Fruit fly (Drosophila melanogaster) whole organism, prepupa: Measurements from ENCODE around the gene x16.

Experiments used
- CG10631 ChIP-seq: fragments of 200-800 bp; sonication (Bioruptor generic); optimal IDR thresholded peaks from 2 replicates; lab custom pipeline; 2016; ENCODE audit warnings: missing biosample characterization, missing genetic modification characterization
- CG11294 ChIP-seq: fragments of 200-800 bp; sonication (Bioruptor generic); IDR thresholded peaks from 2 replicates; pipeline ENCODE4 v1.3.6; 2022; ENCODE audit warnings: missing biosample characterization, missing genetic modification characterization
- CG11762 ChIP-seq: fragments of 200-800 bp; sonication (Bioruptor generic); optimal IDR thresholded peaks from 3 replicates; lab custom pipeline; 2016; ENCODE audit warnings: missing biosample characterization, missing genetic modification characterization; ENCODE audit not compliant: insufficient read depth
- CG15336 ChIP-seq: fragments of 200-800 bp; sonication (Bioruptor generic); IDR thresholded peaks from 2 replicates; pipeline ENCODE4 v1.3.6; 2022; ENCODE audit warnings: missing biosample characterization, missing genetic modification characterization
- CG1621 ChIP-seq: fragments of 200-800 bp; sonication (Bioruptor generic); optimal IDR thresholded peaks from 3 replicates; lab custom pipeline; 2018; ENCODE audit warnings: missing biosample characterization, mild to moderate bottlenecking, missing genetic modification characterization
- CG16779 ChIP-seq: fragments of 200-800 bp; sonication (Bioruptor generic); optimal IDR thresholded peaks from 3 replicates; lab custom pipeline; 2017; ENCODE audit warnings: missing biosample characterization, mild to moderate bottlenecking, missing genetic modification characterization
- CG3032 ChIP-seq: fragments of 200-800 bp; optimal IDR thresholded peaks from 2 replicates; lab custom pipeline; 2019; ENCODE audit warnings: missing biosample characterization, mild to moderate bottlenecking, missing genetic modification characterization, moderate library complexity
- CG31627 ChIP-seq: fragments of 200-800 bp; sonication (Bioruptor generic); optimal IDR thresholded peaks from 3 replicates; lab custom pipeline; 2016; ENCODE audit warnings: missing biosample characterization, missing genetic modification characterization
- CG32006 ChIP-seq: fragments of 200-800 bp; sonication (Bioruptor generic); optimal IDR thresholded peaks from 3 replicates; lab custom pipeline; 2017; ENCODE audit warnings: missing biosample characterization, mild to moderate bottlenecking, missing genetic modification characterization
- CG34406 ChIP-seq: fragments of 200-800 bp; sonication (Bioruptor generic); optimal IDR thresholded peaks from 3 replicates; lab custom pipeline; 2016; ENCODE audit warnings: missing biosample characterization, missing genetic modification characterization
- CG3919 ChIP-seq: fragments of 200-800 bp; sonication (Bioruptor generic); optimal IDR thresholded peaks from 3 replicates; lab custom pipeline; 2016; ENCODE audit warnings: missing biosample characterization, missing genetic modification characterization
- CG4318 ChIP-seq: fragments of 200-800 bp; sonication (Bioruptor generic); optimal IDR thresholded peaks from 3 replicates; lab custom pipeline; 2017; ENCODE audit warnings: missing biosample characterization, mild to moderate bottlenecking, missing genetic modification characterization
- CG6163 ChIP-seq: fragments of 200-800 bp; sonication (Bioruptor generic); IDR thresholded peaks from 3 replicates; pipeline ENCODE4 v1.3.6; 2022; ENCODE audit warnings: missing biosample characterization, missing genetic modification characterization
- CG6276 ChIP-seq: fragments of 200-800 bp; sonication (Bioruptor generic); optimal IDR thresholded peaks from 2 replicates; lab custom pipeline; 2017; ENCODE audit warnings: missing biosample characterization, mild to moderate bottlenecking, missing genetic modification characterization
- CG6792 ChIP-seq: fragments of 200-800 bp; sonication (Bioruptor generic); optimal IDR thresholded peaks from 3 replicates; lab custom pipeline; 2016; ENCODE audit warnings: missing biosample characterization, missing genetic modification characterization
- CG6854 ChIP-seq: fragments of 200-800 bp; sonication (Bioruptor generic); optimal IDR thresholded peaks from 2 replicates; lab custom pipeline; 2017; ENCODE audit warnings: missing biosample characterization, mild to moderate bottlenecking, missing genetic modification characterization
- CG7368 ChIP-seq: fragments of 200-800 bp; sonication (Bioruptor generic); optimal IDR thresholded peaks from 3 replicates; lab custom pipeline; 2016; ENCODE audit warnings: missing biosample characterization, missing genetic modification characterization
- CG8119 ChIP-seq: fragments of 200-800 bp; sonication (Bioruptor generic); IDR thresholded peaks from 3 replicates; pipeline ENCODE4 v1.3.6; 2022; ENCODE audit warnings: missing biosample characterization, missing genetic modification characterization
- CG8319 ChIP-seq: fragments of 200-800 bp; sonication (Bioruptor generic); optimal IDR thresholded peaks from 3 replicates; lab custom pipeline; 2016; ENCODE audit warnings: missing biosample characterization, missing genetic modification characterization
- CG9139 ChIP-seq: fragments of 200-800 bp; sonication (Bioruptor generic); optimal IDR thresholded peaks from 3 replicates; lab custom pipeline; 2017; ENCODE audit warnings: missing biosample characterization, mild to moderate bottlenecking, missing genetic modification characterization
- Eip75B ChIP-seq: fragments of 200-800 bp; sonication (Bioruptor generic); optimal IDR thresholded peaks from 3 replicates; lab custom pipeline; 2016; ENCODE audit warnings: missing biosample characterization, missing genetic modification characterization
- Eip78C ChIP-seq: fragments of 200-800 bp; sonication (Bioruptor generic); peaks from one replicate; lab custom pipeline; 2016; ENCODE audit warnings: missing biosample characterization, missing genetic modification characterization
- Eip93F ChIP-seq: fragments of 200-800 bp; sonication (Bioruptor generic); optimal IDR thresholded peaks from 2 replicates; lab custom pipeline; 2016; ENCODE audit warnings: missing biosample characterization, mild to moderate bottlenecking, missing genetic modification characterization
- Ets21C ChIP-seq: fragments of 200-800 bp; sonication (Bioruptor generic); optimal IDR thresholded peaks from 3 replicates; lab custom pipeline; 2016; ENCODE audit warnings: missing biosample characterization, missing genetic modification characterization
- Ets96B ChIP-seq: fragments of 200-800 bp; optimal IDR thresholded peaks from 2 replicates; lab custom pipeline; 2019; ENCODE audit warnings: missing biosample characterization, mild to moderate bottlenecking, missing genetic modification characterization, moderate library complexity
- Hr39 ChIP-seq: fragments of 200-800 bp; sonication (Bioruptor generic); optimal IDR thresholded peaks from 2 replicates; lab custom pipeline; 2016; ENCODE audit warnings: missing biosample characterization, missing genetic modification characterization
- Lpt ChIP-seq: fragments of 200-800 bp; sonication (Bioruptor generic); optimal IDR thresholded peaks from 3 replicates; lab custom pipeline; 2016; ENCODE audit warnings: missing biosample characterization, missing genetic modification characterization
- Met ChIP-seq: fragments of 200-800 bp; sonication (Bioruptor generic); optimal IDR thresholded peaks from 3 replicates; lab custom pipeline; 2016; ENCODE audit warnings: missing biosample characterization, missing genetic modification characterization
- OdsH ChIP-seq: fragments of 200-800 bp; sonication (Bioruptor generic); optimal IDR thresholded peaks from 3 replicates; lab custom pipeline; 2016; ENCODE audit warnings: missing biosample characterization, missing genetic modification characterization
- Sox15 ChIP-seq: fragments of 200-800 bp; sonication (Bioruptor generic); optimal IDR thresholded peaks from 3 replicates; lab custom pipeline; 2016; ENCODE audit warnings: missing biosample characterization, missing genetic modification characterization
- achi ChIP-seq: fragments of 200-800 bp; sonication (Bioruptor generic); optimal IDR thresholded peaks from 3 replicates; lab custom pipeline; 2016; ENCODE audit warnings: missing biosample characterization, missing genetic modification characterization
- acj6 ChIP-seq: fragments of 200-800 bp; sonication (Bioruptor generic); optimal IDR thresholded peaks from 3 replicates; lab custom pipeline; 2016; ENCODE audit warnings: missing biosample characterization, missing genetic modification characterization
- cyc ChIP-seq: fragments of 200-800 bp; sonication (Bioruptor generic); optimal IDR thresholded peaks from 3 replicates; lab custom pipeline; 2016; ENCODE audit warnings: missing biosample characterization, missing genetic modification characterization
- dac ChIP-seq: fragments of 200-800 bp; sonication (Bioruptor generic); optimal IDR thresholded peaks from 2 replicates; lab custom pipeline; 2017; ENCODE audit warnings: missing biosample characterization, mild to moderate bottlenecking, missing genetic modification characterization
- esn ChIP-seq: fragments of 200-800 bp; sonication (Bioruptor generic); optimal IDR thresholded peaks from 2 replicates; lab custom pipeline; 2016; ENCODE audit warnings: missing biosample characterization, mild to moderate bottlenecking, missing genetic modification characterization, moderate library complexity
- fd59A ChIP-seq: fragments of 200-800 bp; sonication (Bioruptor generic); optimal IDR thresholded peaks from 2 replicates; lab custom pipeline; 2017; ENCODE audit warnings: missing biosample characterization, mild to moderate bottlenecking, missing genetic modification characterization, missing genetic modification reagents
- fd85E ChIP-seq: fragments of 200-800 bp; sonication (Bioruptor generic); optimal IDR thresholded peaks from 3 replicates; lab custom pipeline; 2016; ENCODE audit warnings: missing biosample characterization, missing genetic modification characterization
- lz ChIP-seq: fragments of 200-800 bp; sonication (Bioruptor generic); optimal IDR thresholded peaks from 3 replicates; lab custom pipeline; 2016; ENCODE audit warnings: missing biosample characterization, missing genetic modification characterization
- pdm3 ChIP-seq: fragments of 200-800 bp; sonication (Bioruptor generic); optimal IDR thresholded peaks from 3 replicates; lab custom pipeline; 2016; ENCODE audit warnings: missing biosample characterization, missing genetic modification characterization
- spab ChIP-seq: fragments of 200-800 bp; sonication (Bioruptor generic); optimal IDR thresholded peaks from 2 replicates; lab custom pipeline; 2017; ENCODE audit warnings: missing biosample characterization, mild to moderate bottlenecking, missing genetic modification characterization, missing genetic modification reagents
- ss ChIP-seq, 2 experiments: fragments of 200-800 bp; sonication (Bioruptor generic); optimal IDR thresholded peaks; 2 replicates in 1 of 2; 3 replicates in 1 of 2; lab custom pipeline; 2017 to 2018; ENCODE audit warnings: mild to moderate bottlenecking in 2 of 2, missing biosample characterization in 2 of 2, missing genetic modification characterization in 2 of 2, moderate library complexity in 1 of 2
- svp ChIP-seq: fragments of 200-800 bp; sonication (Bioruptor generic); peaks from one replicate; lab custom pipeline; 2016; ENCODE audit warnings: missing biosample characterization, missing genetic modification characterization
- topi ChIP-seq: fragments of 200-800 bp; sonication (Bioruptor generic); optimal IDR thresholded peaks from 3 replicates; lab custom pipeline; 2016; ENCODE audit warnings: missing biosample characterization, missing genetic modification characterization
- vri ChIP-seq: fragments of 200-800 bp; sonication (Bioruptor generic); optimal IDR thresholded peaks from 3 replicates; lab custom pipeline; 2016; ENCODE audit warnings: missing biosample characterization, mild to moderate bottlenecking, missing genetic modification characterization

x16 gene

DNA sequence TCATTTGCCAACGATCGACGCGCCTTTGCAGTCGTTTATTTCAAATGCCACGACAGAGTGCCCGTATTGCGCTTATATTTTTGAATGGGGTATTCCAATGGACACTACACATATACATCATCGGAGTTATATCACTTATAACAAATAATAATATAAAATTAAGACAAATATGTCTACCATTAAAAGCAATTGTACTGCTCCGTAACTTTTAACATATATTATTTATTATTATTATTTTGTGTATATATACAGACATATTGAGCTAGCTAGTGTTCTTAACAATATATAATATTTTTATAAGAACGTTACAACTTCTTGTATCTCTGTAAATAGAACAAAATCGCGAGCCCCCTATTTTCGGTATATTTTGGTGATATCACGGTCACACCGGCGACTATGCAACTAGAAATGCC lies 44.0 kb upstream of the x16 start, which contains the start of the genes sip2 and Coprox (continued):
- TF ChIP-seq CG6792 (peak; percentile 30), ss (GFP tag; optimal IDR thresholded peaks at IDR 0.05; lab: Kevin White, UChicago) (no peak), Ets21C (GFP tag; lab: Kevin White, UChicago) (no peak), CG7368 (no peak), fd85E (GFP tag; lab: Kevin White, UChicago) (no peak), CG11294 (no peak), CG31627 (peak; percentile 5), fd59A (GFP tag; lab: Kevin White, UChicago) (no peak), CG11762 (GFP tag; lab: Kevin White, UChicago) (no peak), esn (GFP tag; lab: Kevin White, UChicago) (peak; percentile 58), svp (no peak), Met (GFP tag; lab: Kevin White, UChicago) (no peak), CG34406 (no peak), Eip78C (GFP tag; lab: Kevin White, UChicago) (peak; percentile 56), CG1621 (no peak), OdsH (GFP tag; lab: Kevin White, UChicago) (no peak), topi (GFP tag; lab: Kevin White, UChicago) (no peak), CG3032 (tag; lab: Kevin White, UChicago) (peak; percentile 77), Eip93F (GFP tag; lab: Kevin White, UChicago) (peak; percentile 13), CG6163 (GFP tag; lab: Robert Waterston, UW) (peak; percentile 48; the same call in 1 of the 3 replicates), acj6 (GFP tag; lab: Kevin White, UChicago) (no peak), achi (no peak), lz (GFP tag; lab: Kevin White, UChicago) (peak; percentile 15), Hr39 (GFP tag; lab: Kevin White, UChicago) (no peak), CG3919 (GFP tag; lab: Kevin White, UChicago) (no peak), vri (GFP tag; lab: Kevin White, UChicago) (peak; percentile 34), spab (GFP tag; lab: Kevin White, UChicago) (no peak), CG8119 (GFP tag; lab: Robert Waterston, UW) (peak; percentile 54; the same call in 1 of the 3 replicates), pdm3 (GFP tag; lab: Kevin White, UChicago) (no peak), CG16779 (no peak), CG6854 (GFP tag; lab: Kevin White, UChicago) (no peak), Eip75B (GFP tag; lab: Kevin White, UChicago) (no peak), CG4318 (GFP tag; lab: Kevin White, UChicago) (no peak), dac (GFP tag; lab: Kevin White, UChicago) (no peak), CG9139 (GFP tag; lab: Kevin White, UChicago) (no peak)

DNA sequence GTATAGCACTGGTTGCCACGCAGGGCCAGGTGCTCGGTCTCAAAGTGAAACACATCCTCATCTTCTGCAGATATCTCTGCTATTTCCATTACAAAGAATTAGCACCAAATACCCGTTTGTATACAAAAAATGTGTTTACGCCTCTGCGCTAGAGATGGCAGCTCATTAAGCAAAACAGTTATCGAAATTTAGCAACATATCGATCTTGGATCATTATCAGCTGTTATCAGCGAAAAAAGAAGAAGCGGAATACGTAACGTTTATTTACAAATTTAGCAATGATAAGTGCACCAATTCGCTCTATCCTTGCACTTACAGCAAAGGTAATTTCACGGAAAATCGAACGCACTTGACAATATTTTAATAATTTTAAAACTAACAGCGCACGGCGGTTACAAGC lies 40.2 kb upstream of the x16 start, which contains the start of the genes Atac1 and Hmgcl:
Gene Atac1, minus strand, starts transcription at position 164 of the 400 bp plus-strand sequence.
Gene Hmgcl, plus strand, starts transcription at position 213 of the 400 bp plus-strand sequence.
- no peak for TF ChIP-seq fd59A (GFP tag; lab: Kevin White, UChicago)
- peak; percentile 93 for TF ChIP-seq vri (GFP tag; lab: Kevin White, UChicago)

dm6 chr2L:6956725-6957124 lies 36.7 kb upstream of the x16 start, which contains the start of the genes CG13775 and CG3430:
Gene CG13775, minus strand, starts transcription at chr2L:6956950.
Gene CG3430, plus strand, starts transcription at chr2L:6957008.
- TF ChIP-seq vri (GFP tag; lab: Kevin White, UChicago) (peak; percentile 59), pdm3 (GFP tag; lab: Kevin White, UChicago) (no peak), esn (GFP tag; lab: Kevin White, UChicago) (peak; percentile 45), CG6854 (GFP tag; lab: Kevin White, UChicago) (peak; percentile 35), CG31627 (peak; percentile 22), Lpt (GFP tag; lab: Kevin White, UChicago) (no peak)

DNA sequence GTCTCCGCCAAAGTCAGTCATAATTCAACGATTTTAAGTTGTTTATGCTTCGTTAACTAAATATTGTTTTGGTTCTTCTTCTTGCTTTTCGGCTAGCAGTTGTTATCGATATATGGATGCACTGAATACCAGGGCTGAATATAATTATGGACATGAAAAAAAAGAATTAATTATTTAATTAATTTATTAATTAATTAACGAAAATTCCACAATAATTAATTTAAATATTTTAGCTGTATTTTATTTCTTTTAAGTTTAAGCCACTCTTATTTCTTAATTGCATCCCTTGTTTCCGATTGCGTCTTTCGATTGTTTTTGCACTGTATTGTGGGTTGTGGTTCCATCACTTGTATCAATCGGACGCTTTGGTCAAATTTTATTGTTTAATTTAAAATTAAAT lies 30.1 kb upstream of the x16 start, which contains the start of the genes Gas41 and SA1:
Gene Gas41, minus strand, starts transcription at position 112 of the 400 bp plus-strand sequence.
Gene SA1, plus strand, starts transcription at position 326 of the 400 bp plus-strand sequence.
- peak; percentile 27 for TF ChIP-seq CG6792
- peak; percentile 69; the same call in 1 of the 2 replicates for TF ChIP-seq CG11294
- TF ChIP-seq fd59A (GFP tag; lab: Kevin White, UChicago) = peak; percentile 57
- no peak for TF ChIP-seq Ets96B (tag; lab: Kevin White, UChicago)
- TF ChIP-seq OdsH (GFP tag; lab: Kevin White, UChicago) = peak; percentile 92
- TF ChIP-seq CG10631 = peak; percentile 89
- peak; percentile 75 for TF ChIP-seq CG15336
- peak; percentile 78 for TF ChIP-seq lz (GFP tag; lab: Kevin White, UChicago)
- TF ChIP-seq CG11762 (GFP tag; lab: Kevin White, UChicago) = peak; percentile 29
- TF ChIP-seq Eip93F (GFP tag; lab: Kevin White, UChicago) = peak; percentile 65
- TF ChIP-seq CG32006 = no peak
- no peak for TF ChIP-seq Lpt (GFP tag; lab: Kevin White, UChicago)
- no peak for TF ChIP-seq Ets21C (GFP tag; lab: Kevin White, UChicago)
- TF ChIP-seq Sox15 (GFP tag; lab: Kevin White, UChicago) = peak; percentile 41
- peak; percentile 29 for TF ChIP-seq CG31627
- no peak for TF ChIP-seq CG6276 (GFP tag; lab: Kevin White, UChicago)
- TF ChIP-seq CG8319 (GFP tag; lab: Kevin White, UChicago) = no peak
- no peak for TF ChIP-seq cyc (GFP tag; lab: Kevin White, UChicago)
- peak; percentile 87 for TF ChIP-seq esn (GFP tag; lab: Kevin White, UChicago)
